Worm (Caenorhabditis elegans): ENCODE measurements around the gene sre-37.

sre-37 gene

DNA sequence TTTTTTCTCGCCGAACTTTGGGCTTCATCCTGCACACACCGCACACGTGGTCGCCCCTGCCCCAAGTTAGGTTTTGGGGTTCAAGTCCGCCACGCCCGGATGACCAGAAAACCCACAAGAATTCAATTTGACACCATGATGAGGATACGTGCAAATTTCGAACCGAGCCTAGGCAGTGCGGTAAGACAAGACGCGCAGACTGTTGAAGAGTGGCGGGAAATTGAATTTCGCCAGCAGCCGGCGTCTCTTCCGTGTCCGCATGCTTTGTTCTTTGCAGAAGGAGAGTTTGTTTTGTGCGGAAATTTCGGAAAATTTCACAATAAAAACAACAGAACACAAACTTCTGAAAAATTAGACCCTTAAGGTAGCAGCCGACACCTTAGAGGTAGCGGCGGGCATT, 34.3 kb downstream of the sre-37 start:
- no peak for TF ChIP-seq B0336.3 (GFP tag; IDR thresholded peaks at IDR 0.05)
- peak; percentile 42; the same call in 1 of the 2 replicates for TF ChIP-seq zfh-2 (GFP tag; conservative IDR thresholded peaks at IDR 0.05)
- TF ChIP-seq aptf-2 (GFP tag; conservative IDR thresholded peaks at IDR 0.05), result no peak

DNA sequence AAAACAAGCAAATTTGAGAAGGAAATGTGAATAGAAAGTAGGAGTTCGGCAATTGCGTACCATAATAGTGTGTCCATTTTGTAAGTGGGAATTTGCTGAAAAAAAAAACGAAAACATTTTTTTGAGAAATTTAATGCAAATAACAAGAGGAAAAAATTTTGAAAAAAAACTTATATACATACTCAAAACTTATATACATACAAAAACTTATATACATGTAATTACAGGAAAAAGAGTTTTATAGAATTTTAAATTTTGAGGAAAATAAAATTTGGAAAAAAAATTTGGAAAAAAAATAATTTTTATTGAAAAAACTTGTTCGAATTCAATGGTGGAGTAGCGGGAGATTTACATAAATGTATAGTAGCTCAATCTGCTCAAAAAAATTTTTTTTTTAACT, 37.1 kb downstream of the sre-37 start, which contains the start of gene ador-1:
ador-1 (minus strand) TSS at position 101 of the 400 bp plus-strand sequence.
- TF ChIP-seq C17E4.6 (GFP tag; IDR thresholded peaks at IDR 0.05) (no peak), fkh-3 (tag; optimal IDR thresholded peaks at IDR 0.05) (no peak), ztf-26 (tag; optimal IDR thresholded peaks at IDR 0.05) (no peak), bed-2 (GFP tag; IDR thresholded peaks at IDR 0.05) (no peak), C06A6.2 (GFP tag; conservative IDR thresholded peaks at IDR 0.05) (no peak)

DNA sequence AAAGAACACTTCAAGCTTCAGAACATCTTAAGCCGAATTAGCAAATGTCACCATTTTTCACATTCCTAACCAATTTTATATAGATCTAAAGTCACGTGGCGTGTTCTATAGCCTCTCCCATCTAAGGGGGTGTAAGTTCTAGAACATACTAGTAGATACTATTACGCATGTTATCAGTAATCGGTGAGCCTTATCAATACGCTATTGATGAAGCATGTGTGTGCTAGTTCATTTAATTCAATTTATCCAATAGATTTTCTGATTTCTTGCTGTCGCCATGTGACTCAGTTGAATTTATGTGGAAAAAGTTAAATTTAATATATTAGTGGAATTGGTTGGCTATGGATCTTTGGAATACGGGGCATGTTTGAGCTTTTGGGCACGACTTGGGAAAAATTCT, 40.9 kb downstream of the sre-37 start:
- TF ChIP-seq mcd-1 (GFP tag; IDR thresholded peaks at IDR 0.05) (no peak), lin-26 (GFP tag; IDR thresholded peaks at IDR 0.05) (no peak), mxl-1 (tag; optimal IDR thresholded peaks at IDR 0.05) (no peak), B0261.1 (tag; optimal IDR thresholded peaks at IDR 0.05) (no peak), chd-7 (tag; optimal IDR thresholded peaks at IDR 0.05) (no peak), aptf-3 (GFP tag; IDR thresholded peaks at IDR 0.05) (no peak), Y79H2A.3 (GFP tag; conservative IDR thresholded peaks at IDR 0.05) (no peak), rpc-1 (optimal IDR thresholded peaks at IDR 0.05) (no peak), rpc-1 (tag; optimal IDR thresholded peaks at IDR 0.05) (no peak), ztf-18 (tag; optimal IDR thresholded peaks at IDR 0.05) (no peak), egl-44 (GFP tag; IDR thresholded peaks at IDR 0.05) (no peak), hsf-1 (GFP tag; IDR thresholded peaks at IDR 0.05) (no peak), lag-1 (GFP tag; IDR thresholded peaks at IDR 0.05) (no peak), Y53G8AR.9 (GFP tag; conservative IDR thresholded peaks at IDR 0.05) (no peak), nhr-90 (tag; optimal IDR thresholded peaks at IDR 0.05) (no peak), tbp1 (GFP tag; optimal IDR thresholded peaks at IDR 0.05) (no peak)

DNA sequence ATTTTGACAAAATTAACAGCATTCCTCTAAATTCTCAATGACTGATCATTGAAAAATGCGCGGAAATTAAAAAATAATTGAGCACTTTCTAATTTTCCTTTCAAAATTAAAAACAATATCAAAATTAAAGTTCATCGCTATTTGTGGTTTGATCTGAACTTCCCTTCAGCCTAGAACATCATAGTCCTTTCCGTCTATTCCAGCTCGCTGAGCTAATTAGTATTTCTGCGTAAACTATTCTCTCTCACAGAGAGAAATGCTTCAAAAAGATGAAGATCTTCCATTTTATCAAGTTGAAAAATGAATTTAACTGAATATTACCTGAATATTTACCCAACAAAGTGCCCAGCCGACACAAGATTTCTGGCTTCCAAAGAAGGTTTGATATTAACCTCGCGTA, 41.4 kb downstream of the sre-37 start, which contains the start of gene srh-68:
srh-68 (plus strand) TSS at position 301 of the 400 bp plus-strand sequence.
- TF ChIP-seq pbrm-1 (GFP tag; IDR thresholded peaks at IDR 0.05) (no peak), akir-1 (GFP tag; optimal IDR thresholded peaks at IDR 0.05) (no peak), lin-35 (GFP tag; optimal IDR thresholded peaks at IDR 0.05) (no peak), tbx-9 (tag; optimal IDR thresholded peaks at IDR 0.05; ENCODE audit: borderline replicate concordance) (no peak), snpc-1.1 (tag; optimal IDR thresholded peaks at IDR 0.05; ENCODE audit: insufficient read depth) (no peak)

DNA sequence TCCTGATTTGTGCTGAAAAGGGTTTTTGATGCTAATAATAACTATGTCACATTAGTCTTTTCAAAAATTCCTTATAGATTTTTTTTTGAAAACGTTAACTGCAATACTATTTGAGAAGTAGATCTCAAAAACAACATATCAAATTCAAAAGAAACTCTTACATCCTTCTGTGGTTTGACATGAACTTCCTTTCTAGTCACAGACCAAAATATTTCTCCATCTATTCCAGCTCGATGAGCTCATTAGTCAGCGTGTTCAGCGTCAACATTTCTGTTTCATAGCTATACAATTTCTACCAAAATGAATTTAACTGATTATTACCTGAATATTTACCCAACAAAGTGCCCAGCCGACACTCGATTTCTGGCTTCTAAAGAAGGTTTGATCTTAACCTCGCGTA, 43.0 kb downstream of the sre-37 start, which contains the start of gene srh-67:
srh-67 (plus strand) TSS at position 301 of the 400 bp plus-strand sequence.
- TF ChIP-seq ceh-27 (GFP tag; optimal IDR thresholded peaks at IDR 0.05) (no peak), dox-1 (GFP tag; IDR thresholded peaks at IDR 0.05) (no peak), mel-28 (tag; optimal IDR thresholded peaks at IDR 0.05; ENCODE audit: borderline replicate concordance) (no peak), nhr-90 (tag; optimal IDR thresholded peaks at IDR 0.05) (no peak), mcd-1 (GFP tag; IDR thresholded peaks at IDR 0.05) (no peak), chd-7 (tag; optimal IDR thresholded peaks at IDR 0.05) (no peak), ceh-58 (GFP tag; IDR thresholded peaks at IDR 0.05) (no peak), sea-2 (GFP tag; IDR thresholded peaks at IDR 0.05) (no peak), ama-1 (optimal IDR thresholded peaks at IDR 0.05) (no peak), ama-1 (GFP tag; optimal IDR thresholded peaks at IDR 0.05) (no peak), C17E4.6 (GFP tag; IDR thresholded peaks at IDR 0.05) (no peak), T26A5.8 (tag; optimal IDR thresholded peaks at IDR 0.05) (no peak), nfya-1 (tag; optimal IDR thresholded peaks at IDR 0.05; ENCODE audit: borderline replicate concordance, insufficient read depth) (no peak), pha-4 (tag; optimal IDR thresholded peaks at IDR 0.05) (no peak), lir-1 (GFP tag; conservative IDR thresholded peaks at IDR 0.05) (no peak), lag-1 (GFP tag; IDR thresholded peaks at IDR 0.05) (no peak), hsf-1 (GFP tag; IDR thresholded peaks at IDR 0.05) (no peak), Y56A3A.18 (GFP tag; IDR thresholded peaks at IDR 0.05) (no peak), unc-130 (GFP tag; optimal IDR thresholded peaks at IDR 0.05) (no peak), efl-1 (GFP tag; optimal IDR thresholded peaks at IDR 0.05) (no peak), ztf-6 (GFP tag; IDR thresholded peaks at IDR 0.05) (no peak)

Measured in whole organism, young adult.